Worm (Caenorhabditis elegans): ENCODE results near the gene K11D12.13.

Gene K11D12.13

DNA sequence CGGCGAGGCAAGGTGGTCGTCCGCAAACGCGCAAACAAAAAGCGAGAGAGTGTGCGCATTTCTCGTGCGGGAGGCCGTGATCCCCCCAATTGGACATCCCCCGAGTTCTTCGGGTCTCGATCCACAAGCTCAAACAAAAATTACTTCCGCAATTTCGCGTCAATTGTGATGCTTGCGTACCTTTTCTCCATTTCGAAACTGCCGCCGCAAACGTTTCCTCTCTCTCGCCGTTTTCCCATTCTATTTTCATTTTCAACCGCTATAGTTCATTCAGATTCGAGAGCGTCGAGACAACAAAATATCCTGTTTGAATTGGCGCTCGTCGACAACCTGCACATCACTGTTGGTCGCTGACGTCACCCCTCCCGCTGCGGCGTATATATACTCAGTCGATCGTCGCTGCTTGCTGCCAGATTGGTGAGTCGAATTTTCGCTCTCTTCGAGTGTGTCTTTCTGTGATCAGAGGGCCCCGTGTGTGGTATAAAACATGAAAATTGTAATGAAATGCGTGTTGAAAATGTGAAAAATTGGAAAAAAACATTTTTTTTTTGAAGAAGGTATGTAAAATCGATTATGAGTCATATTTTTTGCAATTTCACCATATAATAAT is 16.2 kb downstream of the K11D12.13 start, which contains the start of the genes pqn-51 and K11D12.14:
pqn-51 (plus strand) TSS at position 275 of the 610 bp plus-strand sequence.
K11D12.14 (plus strand) TSS at position 304 of the 610 bp plus-strand sequence.
- peak; percentile 21 for TF ChIP-seq ceh-32 (tag; optimal IDR thresholded peaks at IDR 0.05; ENCODE audit: poor library complexity)
- peak; percentile 75; the same call in 1 of the 2 replicates for TF ChIP-seq zfp-3 (GFP tag; conservative IDR thresholded peaks at IDR 0.05)
- peak; percentile 42 for TF ChIP-seq duxl-1 (tag; optimal IDR thresholded peaks at IDR 0.05; ENCODE audit: poor library complexity)
- TF ChIP-seq hmg-1.1 (GFP tag; IDR thresholded peaks at IDR 0.05), result peak; percentile 91
- 0 out of 2 replicates have a peak, but pooled peaks have one; percentile 51 for TF ChIP-seq F44E2.7 (GFP tag; IDR thresholded peaks at IDR 0.05)
- peak; percentile 61 to 75 for TF ChIP-seq hif-1 (tag; optimal IDR thresholded peaks at IDR 0.05)
- peak; percentile 24 for TF ChIP-seq nhr-25 (tag; optimal IDR thresholded peaks at IDR 0.05; ENCODE audit: borderline replicate concordance, insufficient read depth)
- peak; percentile 97 for TF ChIP-seq ceh-20 (GFP tag; IDR thresholded peaks at IDR 0.05)
- TF ChIP-seq nhr-10 (tag; optimal IDR thresholded peaks at IDR 0.05), result peak; percentile 54
- peak; percentile 76; the same call in 1 of the 2 replicates for TF ChIP-seq D1046.2 (GFP tag; IDR thresholded peaks at IDR 0.05)
- peak; percentile 89 for TF ChIP-seq nhr-48 (tag; optimal IDR thresholded peaks at IDR 0.05)
- peak; percentile 93 for TF ChIP-seq nhr-42 (GFP tag; IDR thresholded peaks at IDR 0.05)
- peak; percentile 90 for TF ChIP-seq dpl-1 (GFP tag; optimal IDR thresholded peaks at IDR 0.05)
- TF ChIP-seq madf-9 (GFP tag; conservative IDR thresholded peaks at IDR 0.05), result peak; percentile 83
- no peak for TF ChIP-seq ces-1 (GFP tag; optimal IDR thresholded peaks at IDR 0.05)
- peak; percentile 57; the same call in 1 of the 2 replicates for TF ChIP-seq Y48G9A.11 (GFP tag; IDR thresholded peaks at IDR 0.05)
- peak; percentile 79 for TF ChIP-seq F10B5.3 (tag; optimal IDR thresholded peaks at IDR 0.05)
- TF ChIP-seq egl-43 (GFP tag; IDR thresholded peaks at IDR 0.05), result peak; percentile 97
- peak; percentile 33; the same call in 1 of the 2 replicates for TF ChIP-seq mxl-2 (GFP tag; conservative IDR thresholded peaks at IDR 0.05)
- TF ChIP-seq rbr-2 (tag; optimal IDR thresholded peaks at IDR 0.05), result peak; percentile 97
- peak; percentile 98 for TF ChIP-seq ama-1 (optimal IDR thresholded peaks at IDR 0.05)
- no peak for TF ChIP-seq nhr-237 (tag; optimal IDR thresholded peaks at IDR 0.05)
- peak; percentile 61; the same call in 1 of the 2 replicates for TF ChIP-seq lin-1 (GFP tag; IDR thresholded peaks at IDR 0.05)
- TF ChIP-seq snpc-4 (tag; optimal IDR thresholded peaks at IDR 0.05), result no peak
- peak; percentile 73 for TF ChIP-seq zfp-2 (tag; optimal IDR thresholded peaks at IDR 0.05)
- TF ChIP-seq ceh-82 (tag; optimal IDR thresholded peaks at IDR 0.05), result no peak
- no peak for TF ChIP-seq skn-1 (tag; optimal IDR thresholded peaks at IDR 0.05)
- TF ChIP-seq lin-39 (tag; optimal IDR thresholded peaks at IDR 0.05), result no peak
- TF ChIP-seq lin-15B (tag; optimal IDR thresholded peaks at IDR 0.05), result peak; percentile 31
- peak; percentile 56 for TF ChIP-seq mxl-3 (GFP tag; optimal IDR thresholded peaks at IDR 0.05)
- TF ChIP-seq pqm-1 (tag; optimal IDR thresholded peaks at IDR 0.05), result no peak
- TF ChIP-seq ZK337.2 (GFP tag; IDR thresholded peaks at IDR 0.05), result peak; percentile 69
- TF ChIP-seq arid-1 (GFP tag; conservative IDR thresholded peaks at IDR 0.05), result peak; percentile 78; the same call in 1 of the 2 replicates
- TF ChIP-seq gei-8 (GFP tag; optimal IDR thresholded peaks at IDR 0.05), result peak; percentile 35
- TF ChIP-seq set-16 (GFP tag; IDR thresholded peaks at IDR 0.05), result peak; percentile 88
- TF ChIP-seq daf-8 (GFP tag; IDR thresholded peaks at IDR 0.05), result no peak
- no peak for TF ChIP-seq zip-11 (GFP tag; IDR thresholded peaks at IDR 0.05)
- TF ChIP-seq daf-12 (tag; optimal IDR thresholded peaks at IDR 0.05), result no peak
- TF ChIP-seq ztf-7 (tag; optimal IDR thresholded peaks at IDR 0.05), result peak; percentile 55
- TF ChIP-seq tra-1 (GFP tag; IDR thresholded peaks at IDR 0.05), result peak; percentile 91
- peak; percentile 70 for TF ChIP-seq snpc-1.2 (GFP tag; IDR thresholded peaks at IDR 0.05)
- no peak for TF ChIP-seq sdz-12 (GFP tag; optimal IDR thresholded peaks at IDR 0.05)
- 0 out of 2 replicates have a peak, but pooled peaks have one; percentile 59 for TF ChIP-seq mdt-29 (GFP tag; IDR thresholded peaks at IDR 0.05)
- peak; percentile 61 for TF ChIP-seq spr-3 (GFP tag; optimal IDR thresholded peaks at IDR 0.05)
- TF ChIP-seq ceh-28 (tag; optimal IDR thresholded peaks at IDR 0.05), result no peak
- TF ChIP-seq php-3 (GFP tag; IDR thresholded peaks at IDR 0.05), result peak; percentile 71; the same call in 1 of the 2 replicates
- TF ChIP-seq Y105C5A.15 (GFP tag; IDR thresholded peaks at IDR 0.05), result 0 out of 2 replicates have a peak, but pooled peaks have one; percentile 54
- TF ChIP-seq Y75B8A.6 (GFP tag; IDR thresholded peaks at IDR 0.05), result 0 out of 2 replicates have a peak, but pooled peaks have one; percentile 11
- peak; percentile 83 for TF ChIP-seq nhr-28 (tag; optimal IDR thresholded peaks at IDR 0.05)
